Worm (Caenorhabditis elegans): ENCODE measurements around the gene T06A1.1.

Gene T06A1.1

DNA sequence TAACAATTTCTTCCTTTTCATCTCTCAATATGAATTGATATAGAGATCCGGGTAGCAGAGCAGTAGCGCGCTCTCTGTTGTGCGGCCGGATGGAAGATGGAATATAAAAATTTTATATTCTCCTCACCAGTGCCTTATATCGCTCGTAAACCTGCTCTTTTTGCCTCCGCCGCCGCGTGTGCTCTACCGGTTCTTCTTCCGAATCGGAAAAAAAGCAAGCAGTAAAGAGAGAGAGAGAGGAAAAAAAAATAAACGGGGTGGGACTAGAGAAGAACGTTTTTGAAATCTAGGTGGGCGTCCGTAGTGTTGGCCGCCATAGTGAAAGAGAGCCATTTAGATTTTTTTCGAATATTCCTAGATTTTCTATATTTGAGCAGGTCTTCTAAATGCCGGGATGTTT, 12.6 kb upstream of the T06A1.1 start, which contains the start of gene glb-25:
Gene glb-25 (plus strand): TSS at position 301 of the 400 bp plus-strand sequence.
- TF ChIP-seq ZK546.5 (tag; optimal IDR thresholded peaks at IDR 0.05) (no peak), ztf-4 (tag; optimal IDR thresholded peaks at IDR 0.05) (no peak), elt-3 (tag; optimal IDR thresholded peaks at IDR 0.05) (no peak), nhr-25 (tag; optimal IDR thresholded peaks at IDR 0.05) (no peak), pha-4 (tag; optimal IDR thresholded peaks at IDR 0.05) (no peak), R02D3.7 (tag; optimal IDR thresholded peaks at IDR 0.05) (no peak), egl-27 (tag; optimal IDR thresholded peaks at IDR 0.05) (no peak), lin-39 (tag; optimal IDR thresholded peaks at IDR 0.05) (no peak), unc-39 (tag; optimal IDR thresholded peaks at IDR 0.05) (no peak), nhr-43 (tag; optimal IDR thresholded peaks at IDR 0.05; ENCODE audit: poor library complexity, severe bottlenecking) (no peak), mdl-1 (tag; optimal IDR thresholded peaks at IDR 0.05) (no peak), nhr-11 (tag; optimal IDR thresholded peaks at IDR 0.05) (no peak), ztf-11 (tag; optimal IDR thresholded peaks at IDR 0.05) (no peak), sea-2 (GFP tag; optimal IDR thresholded peaks at IDR 0.05) (no peak), nhr-12 (tag; optimal IDR thresholded peaks at IDR 0.05) (no peak), ceh-16 (tag; optimal IDR thresholded peaks at IDR 0.05) (no peak), pqm-1 (tag; optimal IDR thresholded peaks at IDR 0.05) (no peak)

DNA sequence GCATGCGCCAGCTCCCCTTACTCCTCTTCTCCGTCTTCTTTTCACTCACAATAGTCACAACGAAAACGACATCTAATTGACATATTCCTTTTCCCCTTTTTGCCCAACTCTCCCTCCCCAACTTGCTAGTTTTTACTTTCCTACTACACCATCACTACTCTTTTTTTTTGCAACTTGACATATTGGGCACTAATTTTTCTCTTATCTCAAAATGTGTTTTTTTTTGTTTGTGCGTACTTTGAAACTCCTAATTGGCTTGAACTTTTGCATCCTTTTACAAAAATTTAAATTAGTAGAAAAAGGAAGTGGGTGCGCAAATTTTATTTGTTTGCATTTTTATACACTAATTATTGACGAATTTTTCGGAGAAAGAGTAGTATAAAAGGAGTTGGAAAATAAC, 10.1 kb upstream of the T06A1.1 start:
- TF ChIP-seq fos-1 (tag; optimal IDR thresholded peaks at IDR 0.05) (no peak), nhr-76 (tag; optimal IDR thresholded peaks at IDR 0.05) (no peak), hmg-11 (tag; optimal IDR thresholded peaks at IDR 0.05) (no peak), nhr-11 (tag; optimal IDR thresholded peaks at IDR 0.05) (no peak)

DNA sequence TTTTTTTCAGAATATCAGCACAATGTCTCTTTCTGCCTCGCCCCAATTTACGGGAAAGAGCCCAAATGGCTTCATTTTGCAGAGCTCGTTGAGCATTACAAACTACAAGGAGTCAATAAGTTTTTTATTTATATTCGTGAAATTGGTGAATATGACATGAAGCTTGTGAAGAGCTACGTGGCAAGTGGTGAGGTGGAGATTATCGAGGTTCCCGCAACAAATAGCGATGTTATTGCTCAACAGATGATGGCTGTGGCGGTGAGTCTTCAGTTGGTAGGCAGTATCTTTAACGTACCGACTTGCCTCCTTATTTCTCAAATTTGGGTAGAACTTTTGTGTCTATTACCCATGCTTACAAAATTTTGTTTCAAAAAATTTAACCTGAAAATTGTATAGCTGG, 3.1 kb upstream of the T06A1.1 start:
- TF ChIP-seq pqm-1 (tag; optimal IDR thresholded peaks at IDR 0.05) (no peak), nhr-76 (tag; optimal IDR thresholded peaks at IDR 0.05) (no peak), nhr-237 (tag; optimal IDR thresholded peaks at IDR 0.05) (no peak), mml-1 (tag; optimal IDR thresholded peaks at IDR 0.05) (no peak), sea-2 (GFP tag; optimal IDR thresholded peaks at IDR 0.05) (no peak), lin-39 (tag; optimal IDR thresholded peaks at IDR 0.05) (no peak), elt-1 (tag; optimal IDR thresholded peaks at IDR 0.05) (no peak), ama-1 (optimal IDR thresholded peaks at IDR 0.05) (no peak), nhr-77 (tag; optimal IDR thresholded peaks at IDR 0.05) (no peak), lin-15B (tag; optimal IDR thresholded peaks at IDR 0.05) (no peak), fkh-10 (GFP tag; optimal IDR thresholded peaks at IDR 0.05) (no peak), fkh-2 (tag; optimal IDR thresholded peaks at IDR 0.05) (no peak), skn-1 (tag; optimal IDR thresholded peaks at IDR 0.05) (no peak), egl-5 (tag; optimal IDR thresholded peaks at IDR 0.05) (no peak)

DNA sequence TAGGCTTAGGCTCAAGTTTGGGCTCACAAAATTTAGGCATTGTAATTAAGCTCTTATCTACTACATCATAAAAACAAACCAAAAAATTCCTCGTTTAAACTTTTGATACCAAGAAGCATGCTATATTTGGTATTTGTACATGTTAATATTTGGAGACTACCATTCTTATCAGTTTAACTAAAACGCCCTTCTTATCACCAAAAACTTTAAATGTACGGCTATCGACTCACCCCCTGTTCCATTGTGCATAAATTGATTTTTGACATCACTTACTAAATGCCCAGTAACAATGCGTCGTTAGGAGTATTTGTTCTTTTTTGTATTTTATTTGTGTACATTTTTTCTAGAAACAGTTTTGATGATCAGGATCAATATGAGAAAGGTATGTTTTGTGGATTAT, 1.6 kb upstream of the T06A1.1 start, which contains the start of gene T06A1.5:
Gene T06A1.5 (plus strand): TSS at position 209 of the 400 bp plus-strand sequence.
- no peak for TF ChIP-seq ceh-9 (tag; optimal IDR thresholded peaks at IDR 0.05)
- TF ChIP-seq pqm-1 (tag; optimal IDR thresholded peaks at IDR 0.05) = peak; percentile 89
- TF ChIP-seq ztf-4 (tag; optimal IDR thresholded peaks at IDR 0.05) = no peak
- peak; percentile 87 for TF ChIP-seq elt-2 (tag; optimal IDR thresholded peaks at IDR 0.05)
- no peak for TF ChIP-seq nhr-76 (tag; optimal IDR thresholded peaks at IDR 0.05)

DNA sequence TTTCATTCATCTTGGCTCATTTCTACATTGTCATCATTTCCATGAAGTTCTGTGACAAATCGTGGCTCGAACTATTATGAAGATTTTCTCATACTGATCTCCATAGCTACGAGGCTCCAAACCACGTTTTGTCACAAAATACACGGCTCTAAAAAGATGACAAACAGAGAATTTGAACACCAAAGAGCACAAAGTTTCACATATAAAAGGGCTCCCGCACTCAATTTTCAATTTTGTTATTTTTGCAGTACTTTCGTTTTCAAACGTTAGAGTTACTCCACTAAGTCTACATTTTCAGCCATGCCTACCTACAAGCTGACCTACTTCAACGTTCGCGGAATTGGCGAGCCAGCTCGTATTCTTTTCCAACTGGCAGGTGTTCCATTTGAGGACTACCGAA, 4.1 kb downstream of the T06A1.1 start, which contains the start of gene gst-37:
Gene gst-37 (plus strand): TSS at position 301 of the 400 bp plus-strand sequence.
- no peak for TF ChIP-seq skn-1 (tag; optimal IDR thresholded peaks at IDR 0.05)
- no peak for TF ChIP-seq nhr-11 (tag; optimal IDR thresholded peaks at IDR 0.05)

DNA sequence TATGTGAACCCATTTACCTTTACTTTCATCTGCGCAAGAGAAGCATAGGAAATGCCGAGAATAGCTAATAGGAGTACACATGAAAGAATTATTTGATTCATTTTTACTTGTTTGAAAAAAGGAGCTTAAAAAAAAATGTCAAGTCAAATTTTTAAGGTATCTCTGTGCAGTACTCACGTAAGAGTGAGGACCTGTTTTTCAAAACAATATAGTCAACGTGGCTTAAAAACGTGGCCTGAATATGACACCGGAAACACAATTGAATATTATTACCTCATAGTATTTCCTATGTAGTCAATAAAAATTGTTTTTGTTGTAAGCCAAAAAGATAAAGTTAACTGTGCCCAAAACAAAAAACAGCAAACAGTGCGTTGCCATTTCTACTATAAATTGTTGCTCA, 5.3 kb downstream of the T06A1.1 start, which contains the start of gene Y32G9A.12:
Gene Y32G9A.12 (minus strand): TSS at position 101 of the 400 bp plus-strand sequence.
- TF ChIP-seq nhr-237 (tag; optimal IDR thresholded peaks at IDR 0.05) = no peak
- TF ChIP-seq jun-1 (tag; optimal IDR thresholded peaks at IDR 0.05) = no peak
- no peak for TF ChIP-seq nhr-67 (tag; optimal IDR thresholded peaks at IDR 0.05)
- no peak for TF ChIP-seq R02D3.7 (tag; optimal IDR thresholded peaks at IDR 0.05)
- no peak for TF ChIP-seq pqm-1 (tag; optimal IDR thresholded peaks at IDR 0.05)
- TF ChIP-seq nhr-25 (tag; optimal IDR thresholded peaks at IDR 0.05) = no peak
- no peak for TF ChIP-seq hmg-11 (tag; optimal IDR thresholded peaks at IDR 0.05)
- no peak for TF ChIP-seq lsy-12 (tag; optimal IDR thresholded peaks at IDR 0.05)
- TF ChIP-seq nhr-76 (tag; optimal IDR thresholded peaks at IDR 0.05) = no peak
- no peak for TF ChIP-seq elt-3 (tag; optimal IDR thresholded peaks at IDR 0.05)
- TF ChIP-seq pha-4 (tag; optimal IDR thresholded peaks at IDR 0.05) = no peak
- no peak for TF ChIP-seq elt-2 (tag; optimal IDR thresholded peaks at IDR 0.05)
- TF ChIP-seq egl-5 (tag; optimal IDR thresholded peaks at IDR 0.05) = no peak
- no peak for TF ChIP-seq ceh-9 (tag; optimal IDR thresholded peaks at IDR 0.05)
- no peak for TF ChIP-seq egl-27 (tag; optimal IDR thresholded peaks at IDR 0.05)
- no peak for TF ChIP-seq fkh-10 (GFP tag; optimal IDR thresholded peaks at IDR 0.05)
- TF ChIP-seq nfya-1 (tag; optimal IDR thresholded peaks at IDR 0.05; ENCODE audit: insufficient read depth) = no peak
- TF ChIP-seq nhr-28 (tag; optimal IDR thresholded peaks at IDR 0.05) = no peak
- no peak for TF ChIP-seq zag-1 (tag; optimal IDR thresholded peaks at IDR 0.05)
- no peak for TF ChIP-seq unc-39 (tag; optimal IDR thresholded peaks at IDR 0.05)

Measured in whole organism, L3 larva.